Worm (Caenorhabditis elegans) whole organism, early embryonic: ENCODE data around the gene Y50D4B.2.

ENCODE experiments used
- aly-1 ChIP-seq: sonication (generic microtip); optimal IDR thresholded peaks from 2 replicates; lab custom pipeline; 2016; ENCODE audit warnings: missing genetic modification characterization, missing compliant biosample characterization
- ama-1 ChIP-seq: fragments of 150-350 bp; optimal IDR thresholded peaks from 2 replicates; lab custom pipeline; 2014
- ceh-36 ChIP-seq: sonication (generic microtip); optimal IDR thresholded peaks from 2 replicates; lab custom pipeline; 2016; ENCODE audit warnings: missing genetic modification characterization, inconsistent platforms, missing compliant biosample characterization
- ets-7 ChIP-seq: sonication (generic microtip); optimal IDR thresholded peaks from 2 replicates; lab custom pipeline; 2016; ENCODE audit warnings: missing genotype, missing genetic modification characterization, missing compliant biosample characterization
- flt-1 ChIP-seq: fragments of 200-800 bp; sonication (Bioruptor generic); IDR thresholded peaks from 2 replicates; pipeline ENCODE4 v1.3.6; 2022; ENCODE audit warnings: missing genetic modification characterization, missing compliant biosample characterization
- hmg-4 ChIP-seq: fragments of 200-800 bp; sonication (Bioruptor generic); optimal IDR thresholded peaks from 2 replicates; lab custom pipeline; 2018; ENCODE audit warnings: mild to moderate bottlenecking, missing genetic modification characterization, missing compliant biosample characterization
- hnd-1 ChIP-seq: sonication (generic microtip); optimal IDR thresholded peaks from 2 replicates; lab custom pipeline; 2016; ENCODE audit warnings: missing genetic modification characterization, missing compliant biosample characterization
- pes-1 ChIP-seq: fragments of 200-800 bp; sonication (Bioruptor generic); IDR thresholded peaks from 2 replicates; pipeline ENCODE4 v1.3.6; 2022; ENCODE audit warnings: missing genetic modification reagents, missing genetic modification characterization, missing compliant biosample characterization
- scrt-1 ChIP-seq: fragments of 200-800 bp; sonication (Bioruptor generic); IDR thresholded peaks from 2 replicates; pipeline ENCODE4 v1.3.6; 2022; ENCODE audit warnings: missing genetic modification characterization, missing compliant biosample characterization
- sea-1 ChIP-seq: fragments of 200-800 bp; sonication (Bioruptor generic); conservative IDR thresholded peaks from 2 replicates; pipeline ENCODE4 v1.3.6; 2022; ENCODE audit warnings: missing genetic modification characterization, missing compliant biosample characterization
- tbx-37 ChIP-seq: fragments of 200-800 bp; sonication (Bioruptor generic); conservative IDR thresholded peaks from 2 replicates; pipeline ENCODE4 v1.3.6; 2022; ENCODE audit warnings: missing genetic modification reagents, missing genetic modification characterization, missing compliant biosample characterization
- tra-4 ChIP-seq: sonication (generic microtip); optimal IDR thresholded peaks from 2 replicates; lab custom pipeline; 2017; ENCODE audit warnings: missing genetic modification characterization, missing compliant biosample characterization

- TF ChIP-seq ama-1 (lab: Kevin White, UChicago): no peak
- no peak for TF ChIP-seq hnd-1
- no peak for TF ChIP-seq flt-1 (GFP tag; lab: Robert Waterston, UW)
- no peak for TF ChIP-seq ceh-36 (tag; lab: Kevin White, UChicago)
- TF ChIP-seq pes-1 (GFP tag; lab: Robert Waterston, UW): no peak
- no peak for TF ChIP-seq scrt-1
- TF ChIP-seq tbx-37: no peak
- TF ChIP-seq aly-1 (tag; lab: Kevin White, UChicago): no peak
- TF ChIP-seq sea-1 (GFP tag; lab: Robert Waterston, UW): no peak
- TF ChIP-seq hmg-4 (GFP tag; lab: Kevin White, UChicago): no peak
- no peak for TF ChIP-seq tra-4 (tag; lab: Kevin White, UChicago)
- TF ChIP-seq ets-7 (tag; lab: Kevin White, UChicago): no peak
These were observed 2.2 kb downstream of the Y50D4B.2 start for ce11 chrV:1102569-1102968.
